Fruit fly (Drosophila melanogaster) whole organism, wandering third instar larva: ENCODE data around the gene Nckx30C.

Experiments
- Dfd ChIP-seq: fragments of >200 bp; optimal IDR thresholded peaks from 2 replicates; lab custom pipeline; 2017; ENCODE audit warnings: missing biosample characterization, missing genetic modification characterization
- GATAd ChIP-seq: sonication (Bioruptor generic); optimal IDR thresholded peaks from 2 replicates; lab custom pipeline; 2016; ENCODE audit warnings: missing biosample characterization, missing genetic modification characterization
- Hr78 ChIP-seq: fragments of >200 bp; optimal IDR thresholded peaks from 2 replicates; lab custom pipeline; 2017; ENCODE audit warnings: missing biosample characterization, missing genetic modification characterization
- Myc ChIP-seq: fragments of >200 bp; optimal IDR thresholded peaks from 2 replicates; lab custom pipeline; 2017
- br ChIP-seq: fragments of 200-800 bp; sonication (Bioruptor generic); optimal IDR thresholded peaks from 2 replicates; lab custom pipeline; 2016; ENCODE audit warnings: missing biosample characterization, missing genetic modification characterization
- dl ChIP-seq, 2 experiments: fragments of 175-275, 200-275 bp in 1 of 2; fragments of 200-275 bp in 1 of 2; sonication (Bioruptor generic); optimal IDR thresholded peaks; lab custom pipeline; 2018; ENCODE audit warnings: mild to moderate bottlenecking in 2 of 2, missing biosample characterization in 2 of 2, missing genetic modification characterization in 2 of 2, moderate library complexity in 2 of 2; ENCODE audit not compliant: partially characterized antibody in 2 of 2, insufficient read depth in 1 of 2
- ey ChIP-seq: fragments of 200-800 bp; sonication (Bioruptor generic); optimal IDR thresholded peaks from 2 replicates; lab custom pipeline; 2016; ENCODE audit warnings: missing biosample characterization, missing genetic modification characterization
- foxo ChIP-seq, 2 experiments: fragments of 200-800 bp; sonication (Bioruptor generic); optimal IDR thresholded peaks; 2 replicates in 1 of 2; 3 replicates in 1 of 2; lab custom pipeline; 2016 to 2017; ENCODE audit warnings: missing biosample characterization in 2 of 2, missing genetic modification characterization in 2 of 2
- fru ChIP-seq: fragments of 200-800 bp; sonication (Bioruptor generic); optimal IDR thresholded peaks from 3 replicates; lab custom pipeline; 2016; ENCODE audit warnings: missing biosample characterization, mild to moderate bottlenecking, missing genetic modification characterization
- h ChIP-seq: fragments of 200-800 bp; sonication (Bioruptor generic); optimal IDR thresholded peaks from 3 replicates; lab custom pipeline; 2016; ENCODE audit warnings: missing biosample characterization, mild to moderate bottlenecking, missing genetic modification characterization
- pan ChIP-seq: fragments of >200 bp; optimal IDR thresholded peaks from 2 replicates; lab custom pipeline; 2017
- sv ChIP-seq: fragments of 200-800 bp; sonication (Bioruptor generic); optimal IDR thresholded peaks from 3 replicates; lab custom pipeline; 2016; ENCODE audit warnings: missing biosample characterization, missing genetic modification characterization
- usp ChIP-seq: fragments of >200 bp; optimal IDR thresholded peaks from 2 replicates; lab custom pipeline; 2017; ENCODE audit warnings: missing biosample characterization, missing genetic modification characterization

dm6 chr2L:9690550-9691197 lies 55.6 kb downstream of the Nckx30C start:
- TF ChIP-seq foxo (GFP tag; optimal IDR thresholded peaks at IDR 0.05; lab: Kevin White, UChicago) = no peak
- no peak for TF ChIP-seq sv (GFP tag; lab: Kevin White, UChicago)
- TF ChIP-seq br = no peak
- no peak for TF ChIP-seq dl (GFP tag; optimal IDR thresholded peaks at IDR 0.05; lab: Kevin White, UChicago; ENCODE audit: insufficient read depth in 1 of 2, partially characterized antibody in 2 of 2)
- TF ChIP-seq pan (lab: Kevin White, UChicago) = no peak
- TF ChIP-seq Hr78 = no peak
- no peak for TF ChIP-seq h (GFP tag; lab: Kevin White, UChicago)
- no peak for TF ChIP-seq Dfd
- TF ChIP-seq usp (GFP tag; lab: Kevin White, UChicago) = no peak
- TF ChIP-seq fru (GFP tag; lab: Kevin White, UChicago) = no peak
- no peak for TF ChIP-seq Myc (lab: Kevin White, UChicago)
- no peak for TF ChIP-seq GATAd (GFP tag; lab: Kevin White, UChicago)
- TF ChIP-seq ey (GFP tag; lab: Kevin White, UChicago) = no peak
